Fruit fly (Drosophila melanogaster): ENCODE results near the gene Gapdh2.

The Gapdh2 gene

dm6 chrX:15891606-15892345 is 23.8 kb downstream of the Gapdh2 start, which contains the start of gene shi (continued):
- TF ChIP-seq C15 (GFP tag; IDR thresholded peaks at IDR 0.05) (no peak), nom (GFP tag; optimal IDR thresholded peaks at IDR 0.05) (no peak), CG3407 (GFP tag; optimal IDR thresholded peaks at IDR 0.05) (no peak), chif (GFP tag; optimal IDR thresholded peaks at IDR 0.05) (no peak), CG9609 (GFP tag; optimal IDR thresholded peaks at IDR 0.05) (no peak), CG1603 (tag; optimal IDR thresholded peaks at IDR 0.05) (peak; percentile 79), MBD-R2 (GFP tag; IDR thresholded peaks at IDR 0.05) (peak; percentile 47), oc (tag; optimal IDR thresholded peaks at IDR 0.05) (no peak), gcm (GFP tag; optimal IDR thresholded peaks at IDR 0.05) (no peak), so (GFP tag; IDR thresholded peaks at IDR 0.05) (no peak), CG31224 (GFP tag; IDR thresholded peaks at IDR 0.05) (no peak), CG17912 (GFP tag; optimal IDR thresholded peaks at IDR 0.05) (no peak), CG10209 (GFP tag; optimal IDR thresholded peaks at IDR 0.05) (no peak), CG34224 (GFP tag; IDR thresholded peaks at IDR 0.05; ENCODE audit: partially characterized antibody) (peak; percentile 98), CG31388 (GFP tag; optimal IDR thresholded peaks at IDR 0.05) (no peak), gsb-n (tag; optimal IDR thresholded peaks at IDR 0.05) (peak; percentile 15), CG15514 (GFP tag; optimal IDR thresholded peaks at IDR 0.05) (peak; percentile 60), CG2889 (GFP tag; IDR thresholded peaks at IDR 0.05) (no peak), grau (tag; optimal IDR thresholded peaks at IDR 0.05) (no peak), zfh2 (GFP tag; optimal IDR thresholded peaks at IDR 0.05) (peak; percentile 13), gem (tag; optimal IDR thresholded peaks at IDR 0.05) (no peak), Bgb (GFP tag; IDR thresholded peaks at IDR 0.05; ENCODE audit: partially characterized antibody) (peak; percentile 99), CG18599 (GFP tag; optimal IDR thresholded peaks at IDR 0.05) (peak; percentile 29), exex (tag; optimal IDR thresholded peaks at IDR 0.05) (peak; percentile 86), danr (GFP tag; IDR thresholded peaks at IDR 0.05) (no peak), CG15479 (GFP tag; optimal IDR thresholded peaks at IDR 0.05) (no peak), CG34422 (GFP tag; IDR thresholded peaks at IDR 0.05) (no peak; the same call in 2 of the 3 replicates), hkb (optimal IDR thresholded peaks at IDR 0.05) (no peak), hkb (GFP tag; IDR thresholded peaks at IDR 0.05) (no peak), CG30403 (GFP tag; optimal IDR thresholded peaks at IDR 0.05) (no peak), CG3847 (GFP tag; IDR thresholded peaks at IDR 0.05) (no peak), p53 (GFP tag; optimal IDR thresholded peaks at IDR 0.05) (no peak), D (optimal IDR thresholded peaks at IDR 0.05) (no peak), D (GFP tag; optimal IDR thresholded peaks at IDR 0.05) (no peak), CG10431 (GFP tag; optimal IDR thresholded peaks at IDR 0.05) (peak; percentile 28), ac (GFP tag; optimal IDR thresholded peaks at IDR 0.05) (no peak), tll (GFP tag; optimal IDR thresholded peaks at IDR 0.05) (no peak), CG31441 (GFP tag; IDR thresholded peaks at IDR 0.05) (no peak), CG12219 (GFP tag; optimal IDR thresholded peaks at IDR 0.05) (no peak), CG2678 (tag; optimal IDR thresholded peaks at IDR 0.05) (no peak), CG13424 (tag; optimal IDR thresholded peaks at IDR 0.05) (peak; percentile 12), dimm (GFP tag; IDR thresholded peaks at IDR 0.05) (no peak), vvl (GFP tag; IDR thresholded peaks at IDR 0.05) (peak; percentile 85; the same call in 1 of the 2 replicates), crp (GFP tag; optimal IDR thresholded peaks at IDR 0.05) (peak in 1 of 2 experiments; percentile 87), Lpt (GFP tag; optimal IDR thresholded peaks at IDR 0.05) (no peak), jing (GFP tag; optimal IDR thresholded peaks at IDR 0.05) (no peak), CG6654 (GFP tag; optimal IDR thresholded peaks at IDR 0.05) (no peak), fd96Cb (tag; optimal IDR thresholded peaks at IDR 0.05) (no peak), dati (GFP tag; IDR thresholded peaks at IDR 0.05) (no peak), sob (GFP tag; IDR thresholded peaks at IDR 0.05) (peak; percentile 35; the same call in 1 of the 2 replicates)
